Worm (Caenorhabditis elegans) whole organism, late embryonic: ENCODE data around the gene F56D6.13.

Source experiments
- F13H6.1 ChIP-seq: sonication (generic microtip); optimal IDR thresholded peaks from 2 replicates; lab custom pipeline; 2016; ENCODE audit warnings: missing genetic modification characterization, missing compliant biosample characterization
- T23F11.4 ChIP-seq: fragments of 200-800 bp; sonication (Bioruptor generic); optimal IDR thresholded peaks from 2 replicates; lab custom pipeline; 2018; ENCODE audit warnings: mild to moderate bottlenecking, missing genetic modification characterization, missing compliant biosample characterization
- Y22D7AL.16 ChIP-seq: sonication (generic microtip); optimal IDR thresholded peaks from 2 replicates; lab custom pipeline; 2016; ENCODE audit warnings: missing genetic modification characterization, missing compliant biosample characterization
- ahr-1 ChIP-seq: sonication (generic microtip); optimal IDR thresholded peaks from 2 replicates; lab custom pipeline; 2016; ENCODE audit warnings: missing genetic modification characterization, missing compliant biosample characterization
- ceh-14 ChIP-seq: sonication (generic microtip); optimal IDR thresholded peaks from 2 replicates; lab custom pipeline; 2016; ENCODE audit warnings: missing genotype, missing genetic modification characterization, missing compliant biosample characterization
- ceh-19 ChIP-seq: fragments of 200-800 bp; sonication (Bioruptor generic); optimal IDR thresholded peaks from 2 replicates; lab custom pipeline; 2018; ENCODE audit warnings: mild to moderate bottlenecking, missing genetic modification characterization, missing compliant biosample characterization
- ceh-22 ChIP-seq: sonication (generic microtip); optimal IDR thresholded peaks from 2 replicates; lab custom pipeline; 2017; ENCODE audit warnings: missing biosample characterization, missing genetic modification characterization
- ceh-30 ChIP-seq: fragments of 150-350 bp; optimal IDR thresholded peaks from 2 replicates; lab custom pipeline; 2014; ENCODE audit warnings: missing biosample characterization, missing genetic modification characterization
- ceh-31 ChIP-seq: sonication (generic microtip); optimal IDR thresholded peaks from 2 replicates; lab custom pipeline; 2016; ENCODE audit warnings: missing genetic modification characterization, missing compliant biosample characterization
- ceh-45 ChIP-seq: fragments of 200-800 bp; sonication (Bioruptor generic); IDR thresholded peaks from 2 replicates; pipeline ENCODE4 v1.3.6; 2022; ENCODE audit warnings: missing genetic modification reagents, missing genetic modification characterization, missing compliant biosample characterization
- che-1 ChIP-seq: sonication (generic microtip); optimal IDR thresholded peaks from 2 replicates; lab custom pipeline; 2016; ENCODE audit warnings: mild to moderate bottlenecking, missing genetic modification characterization, missing compliant biosample characterization
- elt-2 ChIP-seq: sonication (generic microtip); optimal IDR thresholded peaks from 2 replicates; lab custom pipeline; 2016; ENCODE audit warnings: missing genetic modification reagents, missing genetic modification characterization, missing compliant biosample characterization
- ets-4 ChIP-seq: sonication (generic microtip); optimal IDR thresholded peaks from 2 replicates; lab custom pipeline; 2016; ENCODE audit warnings: missing genetic modification characterization, missing compliant biosample characterization
- fax-1 ChIP-seq: sonication (generic microtip); optimal IDR thresholded peaks from 2 replicates; lab custom pipeline; 2016; ENCODE audit warnings: missing genotype, missing genetic modification characterization, missing compliant biosample characterization
- fkh-6 ChIP-seq: sonication (generic microtip); optimal IDR thresholded peaks from 2 replicates; lab custom pipeline; 2016; ENCODE audit warnings: missing genetic modification characterization, missing compliant biosample characterization
- hlh-13 ChIP-seq: fragments of 200-800 bp; sonication (Bioruptor generic); optimal IDR thresholded peaks from 2 replicates; lab custom pipeline; 2018; ENCODE audit warnings: mild to moderate bottlenecking, missing genetic modification characterization, missing compliant biosample characterization
- hlh-15 ChIP-seq: sonication (generic microtip); optimal IDR thresholded peaks from 2 replicates; lab custom pipeline; 2016; ENCODE audit warnings: missing genetic modification characterization, missing compliant biosample characterization
- hlh-30 ChIP-seq: sonication (generic microtip); optimal IDR thresholded peaks from 2 replicates; lab custom pipeline; 2017; ENCODE audit warnings: antibody characterized with exemption, missing genetic modification characterization, missing compliant biosample characterization; ENCODE audit not compliant: insufficient read depth
- hlh-6 ChIP-seq: sonication (generic microtip); optimal IDR thresholded peaks from 2 replicates; lab custom pipeline; 2016; ENCODE audit warnings: missing genotype, missing genetic modification characterization, missing compliant biosample characterization
- hlh-8 ChIP-seq: sonication (generic microtip); optimal IDR thresholded peaks from 2 replicates; lab custom pipeline; 2016; ENCODE audit warnings: missing genotype, missing genetic modification characterization, missing compliant biosample characterization
- madf-2 ChIP-seq: sonication (generic microtip); optimal IDR thresholded peaks from 2 replicates; lab custom pipeline; 2017; ENCODE audit warnings: missing genetic modification characterization, missing compliant biosample characterization
- mec-3 ChIP-seq: sonication (generic microtip); optimal IDR thresholded peaks from 2 replicates; lab custom pipeline; 2016; ENCODE audit warnings: borderline replicate concordance, missing genetic modification characterization, missing compliant biosample characterization
- nfya-1 ChIP-seq: sonication (generic microtip); optimal IDR thresholded peaks from 2 replicates; lab custom pipeline; 2017; ENCODE audit warnings: missing genetic modification characterization, mild to moderate bottlenecking, missing compliant biosample characterization, antibody characterized with exemption, moderate library complexity
- nhr-11 ChIP-seq: fragments of 150-350 bp; optimal IDR thresholded peaks from 2 replicates; lab custom pipeline; 2014; ENCODE audit warnings: missing biosample characterization, missing genetic modification characterization
- nhr-232 ChIP-seq: sonication (generic microtip); optimal IDR thresholded peaks from 2 replicates; lab custom pipeline; 2016; ENCODE audit warnings: missing genetic modification characterization, missing compliant biosample characterization
- npax-4 ChIP-seq: sonication (generic microtip); optimal IDR thresholded peaks from 2 replicates; lab custom pipeline; 2016; ENCODE audit warnings: missing genetic modification characterization, missing compliant biosample characterization
- pag-3 ChIP-seq: sonication (generic microtip); optimal IDR thresholded peaks from 2 replicates; lab custom pipeline; 2016; ENCODE audit warnings: missing compliant biosample characterization, missing genetic modification characterization, borderline replicate concordance
- pat-9 ChIP-seq: fragments of 200-800 bp; sonication (Bioruptor generic); optimal IDR thresholded peaks from 2 replicates; lab custom pipeline; 2018; ENCODE audit warnings: mild to moderate bottlenecking, missing genetic modification characterization, moderate library complexity, missing compliant biosample characterization
- pax-1 ChIP-seq: fragments of 150-350 bp; optimal IDR thresholded peaks from 2 replicates; lab custom pipeline; 2014; ENCODE audit warnings: missing biosample characterization, missing genetic modification characterization
- pha-4 ChIP-seq: fragments of 150-350 bp; optimal IDR thresholded peaks from 2 replicates; lab custom pipeline; 2018; ENCODE audit warnings: missing biosample characterization, missing genetic modification reagents, missing genetic modification characterization
- ref-2 ChIP-seq: sonication (generic microtip); optimal IDR thresholded peaks from 2 replicates; lab custom pipeline; 2016; ENCODE audit warnings: missing genetic modification characterization, missing compliant biosample characterization
- rnt-1 ChIP-seq: sonication (generic microtip); optimal IDR thresholded peaks from 2 replicates; lab custom pipeline; 2016; ENCODE audit warnings: missing genetic modification characterization, missing compliant biosample characterization
- sdc-2 ChIP-seq: sonication (generic microtip); optimal IDR thresholded peaks from 2 replicates; lab custom pipeline; 2016; ENCODE audit warnings: missing genotype, missing genetic modification characterization, missing compliant biosample characterization
- sox-4 ChIP-seq: sonication (generic microtip); optimal IDR thresholded peaks from 2 replicates; lab custom pipeline; 2017; ENCODE audit warnings: mild to moderate bottlenecking, missing genetic modification characterization, inconsistent platforms, missing compliant biosample characterization
- tbx-7 ChIP-seq: sonication (generic microtip); optimal IDR thresholded peaks from 2 replicates; lab custom pipeline; 2016; ENCODE audit warnings: missing genotype, missing genetic modification characterization, missing compliant biosample characterization
- ttx-3 ChIP-seq: sonication (generic microtip); optimal IDR thresholded peaks from 2 replicates; lab custom pipeline; 2016; ENCODE audit warnings: missing genetic modification reagents, missing genetic modification characterization, missing compliant biosample characterization
- unc-42 ChIP-seq: sonication (generic microtip); optimal IDR thresholded peaks from 2 replicates; lab custom pipeline; 2016; ENCODE audit warnings: missing genotype, missing genetic modification characterization, missing compliant biosample characterization
- unc-55 ChIP-seq: sonication (generic microtip); optimal IDR thresholded peaks from 2 replicates; lab custom pipeline; 2017; ENCODE audit warnings: missing biosample characterization, missing genetic modification reagents, missing genetic modification characterization

Gene F56D6.13

DNA sequence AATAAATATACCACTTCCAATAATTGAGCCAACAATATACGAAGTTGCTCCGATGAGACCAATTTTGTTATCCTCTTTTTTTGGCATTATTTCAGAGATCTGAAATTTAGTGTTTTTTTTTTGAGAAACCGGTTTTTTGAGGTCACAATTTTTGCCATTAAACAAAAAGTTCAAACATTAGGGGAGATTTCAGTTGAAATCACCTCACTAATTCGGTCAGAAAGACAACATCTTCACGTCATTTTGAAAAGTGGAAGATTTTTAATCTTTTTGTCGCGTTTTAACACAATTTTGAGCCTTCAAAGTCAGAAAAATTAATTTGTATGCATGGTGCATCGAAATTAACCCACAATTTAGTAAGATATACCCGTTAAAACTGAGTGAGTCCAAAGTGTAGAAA, 44.3 kb upstream of the F56D6.13 start, which contains the start of gene aat-8:
TSS of gene aat-8 (minus strand) at position 101 of the 400 bp plus-strand sequence.
- TF ChIP-seq tbx-7 (no peak), sox-4 (tag; lab: Kevin White, UChicago) (no peak), ref-2 (tag; lab: Kevin White, UChicago) (no peak), hlh-8 (tag; lab: Kevin White, UChicago) (no peak), hlh-30 (tag; lab: Kevin White, UChicago) (no peak), pat-9 (no peak), mec-3 (tag; lab: Kevin White, UChicago) (no peak), che-1 (tag; lab: Kevin White, UChicago) (no peak), ceh-30 (tag; lab: Kevin White, UChicago) (no peak), pha-4 (tag; lab: Kevin White, UChicago) (no peak), fkh-6 (tag; lab: Kevin White, UChicago) (no peak)

DNA sequence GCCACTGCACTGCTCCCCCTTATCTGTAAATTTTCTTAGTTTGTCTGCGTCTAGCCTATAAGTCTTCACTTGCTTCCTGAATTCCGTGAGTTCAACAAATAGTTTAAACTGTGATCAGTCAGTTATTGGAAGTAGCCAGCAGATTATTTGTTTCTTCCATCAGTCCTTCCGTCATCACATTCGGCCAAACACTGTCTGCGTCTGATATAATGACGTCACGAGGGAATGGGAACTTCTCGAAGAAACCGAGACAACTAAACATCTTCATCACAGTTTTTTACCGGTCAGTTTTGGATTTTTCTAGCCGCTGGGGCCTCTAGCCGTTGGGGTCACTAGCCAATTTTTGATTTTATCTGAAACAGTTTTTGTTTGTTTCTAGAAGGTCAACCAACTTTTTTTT, 43.2 kb upstream of the F56D6.13 start:
- TF ChIP-seq ceh-19 (GFP tag; lab: Kevin White, UChicago): no peak
- no peak for TF ChIP-seq hlh-15 (tag; lab: Kevin White, UChicago)
- no peak for TF ChIP-seq pat-9
- TF ChIP-seq mec-3 (tag; lab: Kevin White, UChicago): no peak
- TF ChIP-seq ceh-14 (tag; lab: Kevin White, UChicago): no peak
- TF ChIP-seq sdc-2 (tag; lab: Kevin White, UChicago): no peak
- TF ChIP-seq ttx-3 (tag; lab: Kevin White, UChicago): no peak
- TF ChIP-seq madf-2 (tag; lab: Kevin White, UChicago): no peak
- TF ChIP-seq rnt-1: no peak
- TF ChIP-seq unc-42 (tag; lab: Kevin White, UChicago): no peak
- no peak for TF ChIP-seq pax-1 (tag; lab: Kevin White, UChicago)
- TF ChIP-seq hlh-13 (GFP tag; lab: Kevin White, UChicago): no peak
- TF ChIP-seq Y22D7AL.16 (tag; lab: Kevin White, UChicago): no peak

DNA sequence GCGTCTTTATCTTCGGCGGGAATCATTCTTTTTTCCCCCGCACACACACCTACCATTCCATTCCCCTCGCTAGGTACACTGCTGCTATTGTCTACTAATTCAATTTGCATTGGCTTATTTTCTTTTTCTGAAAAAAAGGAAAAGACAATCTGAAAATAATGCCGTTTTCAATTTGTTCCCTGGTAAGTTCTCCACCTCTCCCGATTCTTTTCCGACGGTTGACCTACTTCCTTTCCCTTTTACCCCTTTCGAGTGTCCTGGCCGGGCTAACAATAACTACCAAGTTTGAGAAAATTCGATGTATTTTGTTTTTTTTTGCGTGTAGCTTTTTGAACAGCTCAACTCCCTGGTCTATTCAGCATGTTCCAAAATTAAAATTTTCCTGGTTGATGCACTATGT, 42.0 kb upstream of the F56D6.13 start, which contains the start of gene F37C4.4:
TSS of gene F37C4.4 (plus strand) at position 58 of the 400 bp plus-strand sequence.
- TF ChIP-seq nfya-1 (tag; lab: Kevin White, UChicago): no peak
- TF ChIP-seq ceh-14 (tag; lab: Kevin White, UChicago): no peak
- no peak for TF ChIP-seq ref-2 (tag; lab: Kevin White, UChicago)
- TF ChIP-seq fax-1 (tag; lab: Kevin White, UChicago): no peak
- no peak for TF ChIP-seq hlh-6 (tag; lab: Kevin White, UChicago)
- TF ChIP-seq F13H6.1: no peak
- TF ChIP-seq sdc-2 (tag; lab: Kevin White, UChicago): no peak
- TF ChIP-seq hlh-15 (tag; lab: Kevin White, UChicago): no peak
- TF ChIP-seq elt-2 (tag; lab: Kevin White, UChicago): no peak
- no peak for TF ChIP-seq nhr-11 (tag; lab: Kevin White, UChicago)
- TF ChIP-seq ceh-22 (tag; lab: Kevin White, UChicago): no peak
- no peak for TF ChIP-seq pag-3 (tag; lab: Kevin White, UChicago)
- no peak for TF ChIP-seq ceh-31 (tag; lab: Kevin White, UChicago)
- TF ChIP-seq tbx-7: no peak
- TF ChIP-seq hlh-8 (tag; lab: Kevin White, UChicago): no peak
- no peak for TF ChIP-seq T23F11.4 (GFP tag; lab: Kevin White, UChicago)
- TF ChIP-seq ceh-45 (GFP tag; lab: Robert Waterston, UW): no peak
- no peak for TF ChIP-seq madf-2 (tag; lab: Kevin White, UChicago)
- TF ChIP-seq ahr-1 (tag; lab: Kevin White, UChicago): no peak
- TF ChIP-seq, all 69 proteins: peak for 0

DNA sequence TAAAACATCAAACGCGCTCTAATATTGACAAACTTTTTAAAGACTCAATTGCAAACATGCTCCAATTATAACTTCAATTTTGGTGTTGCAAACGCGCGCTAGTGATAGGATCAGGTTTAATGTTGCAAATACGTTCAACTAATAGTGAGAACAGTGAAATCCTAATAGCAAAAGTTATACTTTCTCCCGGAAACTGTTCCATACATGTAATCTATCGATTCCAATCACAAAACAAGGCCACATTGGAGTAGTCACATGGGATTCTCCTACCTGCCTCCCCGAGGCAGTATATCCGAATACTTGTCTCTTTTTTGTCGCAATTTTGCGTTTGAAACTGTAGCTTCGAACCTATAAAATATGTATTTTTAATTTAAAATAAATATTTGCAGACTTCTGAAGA, 39.3 kb upstream of the F56D6.13 start:
- TF ChIP-seq hlh-30 (tag; lab: Kevin White, UChicago) (no peak), elt-2 (tag; lab: Kevin White, UChicago) (no peak), hlh-8 (tag; lab: Kevin White, UChicago) (no peak), nhr-232 (tag; lab: Kevin White, UChicago) (no peak), ets-4 (tag; lab: Kevin White, UChicago) (no peak), fax-1 (tag; lab: Kevin White, UChicago) (no peak), unc-55 (GFP tag; lab: Kevin White, UChicago) (no peak), ceh-22 (tag; lab: Kevin White, UChicago) (no peak), npax-4 (no peak)
